Worm (Caenorhabditis elegans) whole organism, early embryonic: ENCODE results near the gene aip-1.

ENCODE experiments used
- B0310.2 ChIP-seq: sonication (generic microtip); optimal IDR thresholded peaks from 2 replicates; lab custom pipeline; 2016; ENCODE audit warnings: mild to moderate bottlenecking, missing genetic modification characterization, missing compliant biosample characterization
- F13C5.2 ChIP-seq: sonication (generic microtip); optimal IDR thresholded peaks from 2 replicates; lab custom pipeline; 2017; ENCODE audit warnings: mild to moderate bottlenecking, missing genetic modification characterization, inconsistent platforms, missing compliant biosample characterization
- aly-1 ChIP-seq: sonication (generic microtip); optimal IDR thresholded peaks from 2 replicates; lab custom pipeline; 2016; ENCODE audit warnings: missing genetic modification characterization, missing compliant biosample characterization
- ama-1 ChIP-seq: fragments of 150-350 bp; optimal IDR thresholded peaks from 2 replicates; lab custom pipeline; 2014
- ceh-13 ChIP-seq: fragments of 200-800 bp; sonication (Bioruptor generic); optimal IDR thresholded peaks from 2 replicates; lab custom pipeline; 2018; ENCODE audit warnings: mild to moderate bottlenecking, missing genetic modification characterization, missing compliant biosample characterization
- ceh-36 ChIP-seq: sonication (generic microtip); optimal IDR thresholded peaks from 2 replicates; lab custom pipeline; 2016; ENCODE audit warnings: missing genetic modification characterization, inconsistent platforms, missing compliant biosample characterization
- ets-7 ChIP-seq: sonication (generic microtip); optimal IDR thresholded peaks from 2 replicates; lab custom pipeline; 2016; ENCODE audit warnings: missing genotype, missing genetic modification characterization, missing compliant biosample characterization
- flt-1 ChIP-seq: fragments of 200-800 bp; sonication (Bioruptor generic); IDR thresholded peaks from 2 replicates; pipeline ENCODE4 v1.3.6; 2022; ENCODE audit warnings: missing genetic modification characterization, missing compliant biosample characterization
- hmbx-1 ChIP-seq: sonication (generic microtip); optimal IDR thresholded peaks from 2 replicates; lab custom pipeline; 2016; ENCODE audit warnings: mild to moderate bottlenecking, missing genetic modification characterization, missing compliant biosample characterization
- hmg-4 ChIP-seq: fragments of 200-800 bp; sonication (Bioruptor generic); optimal IDR thresholded peaks from 2 replicates; lab custom pipeline; 2018; ENCODE audit warnings: mild to moderate bottlenecking, missing genetic modification characterization, missing compliant biosample characterization
- hnd-1 ChIP-seq: sonication (generic microtip); optimal IDR thresholded peaks from 2 replicates; lab custom pipeline; 2016; ENCODE audit warnings: missing genetic modification characterization, missing compliant biosample characterization
- pes-1 ChIP-seq: fragments of 200-800 bp; sonication (Bioruptor generic); IDR thresholded peaks from 2 replicates; pipeline ENCODE4 v1.3.6; 2022; ENCODE audit warnings: missing genetic modification reagents, missing genetic modification characterization, missing compliant biosample characterization
- scrt-1 ChIP-seq: fragments of 200-800 bp; sonication (Bioruptor generic); IDR thresholded peaks from 2 replicates; pipeline ENCODE4 v1.3.6; 2022; ENCODE audit warnings: missing genetic modification characterization, missing compliant biosample characterization
- sea-1 ChIP-seq: fragments of 200-800 bp; sonication (Bioruptor generic); conservative IDR thresholded peaks from 2 replicates; pipeline ENCODE4 v1.3.6; 2022; ENCODE audit warnings: missing genetic modification characterization, missing compliant biosample characterization
- tbx-11 ChIP-seq: fragments of 200-800 bp; sonication (Bioruptor generic); IDR thresholded peaks from 2 replicates; pipeline ENCODE4 v1.3.6; 2022; ENCODE audit warnings: missing genetic modification characterization, missing compliant biosample characterization
- tbx-37 ChIP-seq: fragments of 200-800 bp; sonication (Bioruptor generic); conservative IDR thresholded peaks from 2 replicates; pipeline ENCODE4 v1.3.6; 2022; ENCODE audit warnings: missing genetic modification reagents, missing genetic modification characterization, missing compliant biosample characterization
- tra-4 ChIP-seq: sonication (generic microtip); optimal IDR thresholded peaks from 2 replicates; lab custom pipeline; 2017; ENCODE audit warnings: missing genetic modification characterization, missing compliant biosample characterization

aip-1 gene

ce11 chrV:13993478-13993877, 18.7 kb upstream of the aip-1 start:
- TF ChIP-seq aly-1 (tag; lab: Kevin White, UChicago) (no peak), flt-1 (no peak), ets-7 (tag; lab: Kevin White, UChicago) (no peak), ceh-13 (GFP tag; lab: Kevin White, UChicago) (no peak), ceh-36 (tag; lab: Kevin White, UChicago) (no peak), hnd-1 (tag; lab: Kevin White, UChicago) (no peak), hmg-4 (GFP tag; lab: Kevin White, UChicago) (no peak), sea-1 (GFP tag; lab: Robert Waterston, UW) (no peak), scrt-1 (GFP tag; lab: Robert Waterston, UW) (no peak), F13C5.2 (tag; lab: Kevin White, UChicago) (no peak), pes-1 (GFP tag; lab: Robert Waterston, UW) (no peak), ama-1 (lab: Kevin White, UChicago) (no peak), tra-4 (tag; lab: Kevin White, UChicago) (no peak), tbx-11 (no peak), B0310.2 (tag; lab: Kevin White, UChicago) (no peak), hmbx-1 (tag; lab: Kevin White, UChicago) (no peak), tbx-37 (no peak)

DNA sequence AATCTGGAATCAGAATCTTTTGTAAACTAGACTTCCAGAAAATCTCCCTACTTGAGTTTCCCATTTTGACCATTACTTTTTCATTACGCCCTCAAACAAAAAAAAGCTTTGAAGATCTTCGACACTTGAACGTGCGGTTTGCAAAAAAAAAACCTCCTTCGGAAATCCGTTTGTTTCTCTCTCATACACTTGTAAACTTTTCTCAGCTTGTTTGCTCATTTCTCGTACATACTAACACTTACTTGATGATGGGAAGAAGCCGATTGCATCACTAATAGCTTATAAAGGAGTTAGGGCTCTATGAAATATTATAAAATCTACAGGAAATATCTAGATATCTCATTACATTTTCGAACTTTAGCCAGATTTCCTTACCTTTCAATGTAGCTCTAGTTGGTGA, 10.2 kb upstream of the aip-1 start:
- no peak for TF ChIP-seq pes-1 (GFP tag; lab: Robert Waterston, UW)
- TF ChIP-seq tra-4 (tag; lab: Kevin White, UChicago): no peak
- no peak for TF ChIP-seq aly-1 (tag; lab: Kevin White, UChicago)
- no peak for TF ChIP-seq tbx-11
- TF ChIP-seq tbx-37: no peak
- TF ChIP-seq hnd-1 (tag; lab: Kevin White, UChicago): no peak
- TF ChIP-seq ceh-36 (tag; lab: Kevin White, UChicago): no peak
- no peak for TF ChIP-seq hmbx-1 (tag; lab: Kevin White, UChicago)

- TF ChIP-seq ama-1 (lab: Kevin White, UChicago) (no peak), hnd-1 (tag; lab: Kevin White, UChicago) (no peak), ceh-13 (GFP tag; lab: Kevin White, UChicago) (no peak), sea-1 (GFP tag; lab: Robert Waterston, UW) (no peak), tra-4 (tag; lab: Kevin White, UChicago) (no peak), ets-7 (tag; lab: Kevin White, UChicago) (no peak), tbx-11 (no peak), hmg-4 (GFP tag; lab: Kevin White, UChicago) (no peak), tbx-37 (no peak), B0310.2 (tag; lab: Kevin White, UChicago) (no peak), hmbx-1 (tag; lab: Kevin White, UChicago) (no peak), scrt-1 (GFP tag; lab: Robert Waterston, UW) (no peak), ceh-36 (tag; lab: Kevin White, UChicago) (no peak), flt-1 (no peak), pes-1 (GFP tag; lab: Robert Waterston, UW) (no peak), F13C5.2 (tag; lab: Kevin White, UChicago) (no peak), aly-1 (tag; lab: Kevin White, UChicago) (no peak)
Observed at ce11 chrV:14002402-14002801, 9.7 kb upstream of the aip-1 start.

DNA sequence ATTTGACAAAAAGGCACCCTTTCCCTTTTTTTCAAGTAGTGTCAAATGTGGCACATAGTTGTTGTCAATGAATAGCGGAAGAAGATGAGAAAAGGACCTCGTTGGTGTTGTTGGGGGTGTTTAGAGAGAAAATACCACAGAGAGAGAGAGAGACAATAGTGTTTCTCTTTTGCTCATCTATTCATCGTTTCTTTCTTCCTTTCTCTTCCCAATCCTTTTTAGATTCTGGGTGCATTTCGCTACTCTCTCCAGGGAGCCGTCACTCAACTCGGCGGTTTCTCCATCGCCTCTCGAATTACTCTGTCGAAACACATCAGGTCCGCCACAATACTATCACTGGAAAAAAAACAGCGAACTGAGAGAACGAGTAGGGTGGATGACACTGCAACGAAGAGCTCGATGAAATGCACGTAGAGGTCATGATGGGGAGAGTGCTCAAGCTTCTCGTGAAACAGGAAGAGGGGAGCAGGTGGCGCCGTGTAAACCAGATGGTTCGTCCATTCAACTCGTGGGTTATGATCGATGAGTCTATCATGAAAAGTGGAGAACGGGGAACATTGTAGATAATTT, 8.5 kb upstream of the aip-1 start:
- TF ChIP-seq sea-1 (GFP tag; lab: Robert Waterston, UW) (no peak), scrt-1 (GFP tag; lab: Robert Waterston, UW) (no peak)

DNA sequence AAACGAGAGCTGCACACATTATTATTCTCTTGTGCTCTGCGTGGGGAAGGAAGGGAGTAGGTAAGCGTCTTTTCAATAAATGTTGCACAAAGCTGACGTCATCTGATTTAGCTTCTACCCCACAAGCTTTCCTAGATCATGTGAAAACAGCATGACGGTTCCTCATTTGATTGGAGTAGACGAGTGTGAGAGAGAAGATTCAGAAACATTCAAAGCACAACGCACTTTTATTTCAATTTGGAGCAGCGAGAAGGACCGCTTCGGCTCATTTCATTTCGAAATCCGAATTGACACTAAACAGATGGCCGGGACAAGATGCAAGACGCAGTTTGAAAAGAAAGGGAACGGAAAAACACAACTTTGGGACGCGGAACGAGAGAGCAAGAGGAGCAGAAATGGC, 7.8 kb upstream of the aip-1 start:
- TF ChIP-seq pes-1 (GFP tag; lab: Robert Waterston, UW) (no peak), B0310.2 (tag; lab: Kevin White, UChicago) (no peak), hnd-1 (tag; lab: Kevin White, UChicago) (no peak), sea-1 (GFP tag; lab: Robert Waterston, UW) (no peak), ceh-36 (tag; lab: Kevin White, UChicago) (no peak), tbx-11 (no peak)

DNA sequence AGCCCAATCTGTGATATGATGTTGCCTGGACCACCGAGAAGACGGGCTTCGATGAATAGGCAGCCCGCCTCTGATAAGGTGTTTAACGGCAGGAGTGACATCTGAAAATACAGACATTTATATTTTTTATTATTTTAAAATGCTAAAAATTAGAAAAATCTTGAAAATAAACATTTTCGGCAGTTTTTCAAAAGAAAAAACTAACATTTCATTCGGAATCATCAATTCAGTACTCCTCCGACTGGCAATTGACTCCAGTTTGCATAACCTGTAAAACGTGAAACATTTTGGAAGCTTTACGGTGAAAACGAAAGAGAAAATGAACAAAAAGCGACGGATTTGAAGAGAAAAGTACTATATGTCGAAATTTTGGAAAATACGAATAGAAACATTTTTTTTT, 6.3 kb upstream of the aip-1 start, which contains the start of gene ric-7:
ric-7 (minus strand) TSS at position 101 of the 400 bp plus-strand sequence.
- TF ChIP-seq tbx-11 (peak; percentile 29; the same call in 1 of the 2 replicates), ama-1 (lab: Kevin White, UChicago) (no peak), hmbx-1 (tag; lab: Kevin White, UChicago) (no peak), ceh-36 (tag; lab: Kevin White, UChicago) (no peak), tbx-37 (no peak), aly-1 (tag; lab: Kevin White, UChicago) (no peak), F13C5.2 (tag; lab: Kevin White, UChicago) (no peak)

- TF ChIP-seq ets-7 (tag; lab: Kevin White, UChicago) (no peak), ceh-13 (GFP tag; lab: Kevin White, UChicago) (no peak), hmbx-1 (tag; lab: Kevin White, UChicago) (no peak), pes-1 (GFP tag; lab: Robert Waterston, UW) (no peak), sea-1 (GFP tag; lab: Robert Waterston, UW) (no peak), flt-1 (no peak), ceh-36 (tag; lab: Kevin White, UChicago) (no peak)
Observed at ce11 chrV:14006819-14007218, 5.3 kb upstream of the aip-1 start.

ce11 chrV:14008353-14008859, 3.7 kb upstream of the aip-1 start:
- TF ChIP-seq tbx-37 (no peak), ama-1 (lab: Kevin White, UChicago) (peak; percentile 35), tbx-11 (no peak)
